Fruit fly (Drosophila melanogaster) whole organism, pupa: ENCODE data around the gene MAPk-Ak2.

Source experiments
- CG10348 ChIP-seq: fragments of 200-800 bp; sonication (Bioruptor generic); IDR thresholded peaks from 2 replicates; pipeline ENCODE4 v1.3.6; 2022; ENCODE audit warnings: missing biosample characterization, missing genetic modification characterization
- CG4496 ChIP-seq: fragments of 200-800 bp; sonication (Bioruptor generic); IDR thresholded peaks from 3 replicates; pipeline ENCODE4 v1.3.6; 2022; ENCODE audit warnings: missing biosample characterization, missing genetic modification characterization
- CG8159 ChIP-seq: fragments of 200-800 bp; sonication (Bioruptor generic); optimal IDR thresholded peaks from 3 replicates; lab custom pipeline; 2018; ENCODE audit warnings: missing biosample characterization, mild to moderate bottlenecking, missing genetic modification characterization, moderate library complexity
- CG8301 ChIP-seq: fragments of 200-800 bp; sonication (Bioruptor generic); optimal IDR thresholded peaks from 2 replicates; lab custom pipeline; 2018; ENCODE audit warnings: missing biosample characterization, mild to moderate bottlenecking, missing genetic modification characterization

dm6 chrX:5781520-5781919, 17.5 kb upstream of the MAPk-Ak2 start, which contains the start of gene CG3108:
- TF ChIP-seq CG8159 = no peak
- TF ChIP-seq CG8301 (tag; lab: Kevin White, UChicago) = no peak
- no peak for TF ChIP-seq CG10348 (GFP tag; lab: Robert Waterston, UW)
- no peak for TF ChIP-seq CG4496 (GFP tag; lab: Robert Waterston, UW)
